Fruit fly (Drosophila melanogaster): ENCODE measurements around the gene ZnT77C.

The ZnT77C gene

dm6 chr3L:20440902-20441429, 53.8 kb downstream of the ZnT77C start:
- no peak for TF ChIP-seq noc (tag; optimal IDR thresholded peaks at IDR 0.05)

- no peak for TF ChIP-seq noc (tag; optimal IDR thresholded peaks at IDR 0.05)
Measured at dm6 chr3L:20439772-20440171, 54.9 kb downstream of the ZnT77C start, which contains the start of gene Hpd. Hpd (minus strand) TSS chr3L:20439872.

- TF ChIP-seq noc (tag; optimal IDR thresholded peaks at IDR 0.05): no peak
Measured at dm6 chr3L:20436069-20436468, 58.7 kb downstream of the ZnT77C start, which contains the start of the genes mRpL15 and CtIP. mRpL15 (minus strand) TSS chr3L:20436209. CtIP (plus strand) TSS chr3L:20436250.

All from whole organism, larva.